Worm (Caenorhabditis elegans) whole organism, mixed stage, embryonic: ENCODE results near the gene dnj-8.

Source experiments
- M03D4.4 ChIP-seq: sonication (generic microtip); optimal IDR thresholded peaks from 2 replicates; lab custom pipeline; 2017; ENCODE audit warnings: mild to moderate bottlenecking, missing genetic modification characterization, missing compliant biosample characterization
- bed-3 ChIP-seq: fragments of 200-800 bp; sonication (Bioruptor generic); optimal IDR thresholded peaks from 3 replicates; lab custom pipeline; 2018; ENCODE audit warnings: mild to moderate bottlenecking, missing genetic modification characterization, moderate library complexity, missing compliant biosample characterization
- blmp-1 ChIP-seq: fragments of 150-350 bp; optimal IDR thresholded peaks from 2 replicates; lab custom pipeline; 2014; ENCODE audit warnings: missing biosample characterization, missing genetic modification characterization
- ceh-39 ChIP-seq: fragments of 150-350 bp; optimal IDR thresholded peaks from 2 replicates; lab custom pipeline; 2014; ENCODE audit warnings: missing biosample characterization, missing genetic modification characterization
- ceh-43 ChIP-seq: fragments of 200-800 bp; sonication (Bioruptor generic); optimal IDR thresholded peaks from 2 replicates; lab custom pipeline; 2018; ENCODE audit warnings: mild to moderate bottlenecking, missing genetic modification characterization, moderate library complexity, missing compliant biosample characterization
- ces-1 ChIP-seq: fragments of 150-350 bp; optimal IDR thresholded peaks from 2 replicates; lab custom pipeline; 2014; ENCODE audit warnings: missing biosample characterization, missing genetic modification reagents, missing genetic modification characterization
- cnd-1 ChIP-seq: fragments of 200-800 bp; sonication (Bioruptor generic); optimal IDR thresholded peaks from 2 replicates; lab custom pipeline; 2018; ENCODE audit warnings: mild to moderate bottlenecking, missing genetic modification characterization, missing compliant biosample characterization
- drap-1 ChIP-seq: fragments of 200-800 bp; sonication (Bioruptor generic); optimal IDR thresholded peaks from 3 replicates; lab custom pipeline; 2018; ENCODE audit warnings: mild to moderate bottlenecking, missing genetic modification characterization, missing compliant biosample characterization
- elt-1 ChIP-seq: sonication (generic microtip); optimal IDR thresholded peaks from 2 replicates; lab custom pipeline; 2017; ENCODE audit warnings: missing genetic modification characterization, mild to moderate bottlenecking, missing compliant biosample characterization, antibody characterized with exemption, moderate library complexity, borderline replicate concordance; ENCODE audit not compliant: insufficient read depth
- elt-3 ChIP-seq: fragments of 150-350 bp; optimal IDR thresholded peaks from 2 replicates; lab custom pipeline; 2014; ENCODE audit warnings: missing biosample characterization, missing genetic modification characterization
- flh-1 ChIP-seq: fragments of 200-800 bp; sonication (Bioruptor generic); optimal IDR thresholded peaks from 2 replicates; lab custom pipeline; 2018; ENCODE audit warnings: mild to moderate bottlenecking, missing genetic modification characterization, moderate library complexity, missing compliant biosample characterization
- ham-2 ChIP-seq: fragments of 200-800 bp; sonication (Bioruptor generic); optimal IDR thresholded peaks from 2 replicates; lab custom pipeline; 2018; ENCODE audit warnings: mild to moderate bottlenecking, missing genetic modification characterization, missing compliant biosample characterization
- hlh-1 ChIP-seq: fragments of 150-350 bp; optimal IDR thresholded peaks from 2 replicates; lab custom pipeline; 2014; ENCODE audit warnings: missing biosample characterization, missing genetic modification reagents, missing genetic modification characterization
- lin-13 ChIP-seq: fragments of 150-350 bp; optimal IDR thresholded peaks from 2 replicates; lab custom pipeline; 2014; ENCODE audit warnings: missing biosample characterization, missing genetic modification characterization
- lin-32 ChIP-seq: fragments of 200-800 bp; sonication (Bioruptor generic); optimal IDR thresholded peaks from 2 replicates; lab custom pipeline; 2018; ENCODE audit warnings: mild to moderate bottlenecking, missing genetic modification characterization, missing compliant biosample characterization
- lsy-2 ChIP-seq: fragments of 150-350 bp; optimal IDR thresholded peaks from 2 replicates; lab custom pipeline; 2014; ENCODE audit warnings: missing biosample characterization, missing genetic modification characterization
- mab-5 ChIP-seq: fragments of 150-350 bp; optimal IDR thresholded peaks from 2 replicates; lab custom pipeline; 2014; ENCODE audit warnings: missing biosample characterization, missing genetic modification characterization
- mep-1 ChIP-seq: fragments of 150-350 bp; optimal IDR thresholded peaks from 2 replicates; lab custom pipeline; 2017; ENCODE audit warnings: missing biosample characterization, missing genetic modification reagents, missing genetic modification characterization, inconsistent platforms
- mls-2 ChIP-seq: sonication (generic microtip); optimal IDR thresholded peaks from 2 replicates; lab custom pipeline; 2016; ENCODE audit warnings: mild to moderate bottlenecking, missing genetic modification characterization, moderate library complexity, missing compliant biosample characterization
- nhr-12 ChIP-seq: fragments of 150-350 bp; optimal IDR thresholded peaks from 2 replicates; lab custom pipeline; 2014; ENCODE audit warnings: missing biosample characterization, missing genetic modification characterization
- nhr-2 ChIP-seq: fragments of 150-350 bp; optimal IDR thresholded peaks from 2 replicates; lab custom pipeline; 2014; ENCODE audit warnings: missing biosample characterization, missing genetic modification characterization
- nhr-76 ChIP-seq: sonication (generic microtip); optimal IDR thresholded peaks from 2 replicates; lab custom pipeline; 2017; ENCODE audit warnings: missing biosample characterization, missing genetic modification characterization
- pha-4 ChIP-seq: fragments of 150-350 bp; optimal IDR thresholded peaks from 2 replicates; lab custom pipeline; 2018; ENCODE audit warnings: missing biosample characterization, missing genetic modification reagents, missing genetic modification characterization
- sem-2 ChIP-seq: fragments of 200-800 bp; sonication (Bioruptor generic); optimal IDR thresholded peaks from 2 replicates; lab custom pipeline; 2018; ENCODE audit warnings: mild to moderate bottlenecking, missing genetic modification characterization, missing compliant biosample characterization
- snpc-4 ChIP-seq: fragments of 150-350 bp; optimal IDR thresholded peaks from 2 replicates; lab custom pipeline; 2014; ENCODE audit warnings: missing biosample characterization, missing genetic modification characterization
- tbx-8 ChIP-seq: fragments of 200-800 bp; sonication (Bioruptor generic); optimal IDR thresholded peaks from 2 replicates; lab custom pipeline; 2018; ENCODE audit warnings: mild to moderate bottlenecking, missing genetic modification characterization, moderate library complexity, missing compliant biosample characterization
- unc-120 ChIP-seq: sonication (generic microtip); optimal IDR thresholded peaks from 2 replicates; lab custom pipeline; 2017; ENCODE audit warnings: missing genetic modification characterization, missing compliant biosample characterization; ENCODE audit not compliant: poor library complexity, severe bottlenecking
- unc-39 ChIP-seq: fragments of 150-350 bp; optimal IDR thresholded peaks from 2 replicates; lab custom pipeline; 2014; ENCODE audit warnings: missing biosample characterization, missing genetic modification characterization
- unc-62 ChIP-seq: fragments of 150-350 bp; optimal IDR thresholded peaks from 2 replicates; lab custom pipeline; 2014; ENCODE audit warnings: missing biosample characterization, missing genetic modification reagents, missing genetic modification characterization
- zip-8 ChIP-seq: fragments of 150-350 bp; optimal IDR thresholded peaks from 2 replicates; lab custom pipeline; 2014; ENCODE audit warnings: missing biosample characterization, missing genetic modification characterization
- ztf-11 ChIP-seq: fragments of 150-350 bp; optimal IDR thresholded peaks from 2 replicates; lab custom pipeline; 2014; ENCODE audit warnings: missing biosample characterization, missing genetic modification characterization

The dnj-8 gene

ce11 chrII:6587264-6587870, 10.5 kb downstream of the dnj-8 start, which contains the start of gene C56C10.7:
Gene C56C10.7, minus strand, starts transcription at chrII:6587575.
- TF ChIP-seq nhr-12 (no peak), snpc-4 (tag; lab: Kevin White, UChicago) (no peak), ztf-11 (tag; lab: Kevin White, UChicago) (no peak), mls-2 (tag; lab: Kevin White, UChicago) (no peak), cnd-1 (tag; lab: Kevin White, UChicago) (no peak), elt-1 (tag; lab: Kevin White, UChicago) (no peak)
- TF ChIP-seq, all 35 proteins: peak for 0

ce11 chrII:6582758-6583157, 15.1 kb downstream of the dnj-8 start, which contains the start of gene C56C10.4:
Gene C56C10.4, plus strand, starts transcription at chrII:6583058.
- TF ChIP-seq blmp-1 (tag; lab: Kevin White, UChicago) (no peak), nhr-12 (no peak), ceh-39 (tag; lab: Kevin White, UChicago) (no peak), ham-2 (GFP tag; lab: Kevin White, UChicago) (no peak), elt-1 (tag; lab: Kevin White, UChicago) (no peak), snpc-4 (tag; lab: Kevin White, UChicago) (no peak), ceh-43 (no peak)

ce11 chrII:6581236-6581635, 16.6 kb downstream of the dnj-8 start, which contains the start of gene C56C10.6:
Gene C56C10.6, minus strand, starts transcription at chrII:6581336.
- TF ChIP-seq unc-120 (tag; lab: Kevin White, UChicago) (no peak), zip-8 (no peak), sem-2 (GFP tag; lab: Kevin White, UChicago) (no peak), mep-1 (tag; lab: Kevin White, UChicago) (no peak), flh-1 (no peak), lsy-2 (tag; lab: Kevin White, UChicago) (no peak), nhr-76 (tag; lab: Kevin White, UChicago) (no peak), bed-3 (GFP tag; lab: Kevin White, UChicago) (no peak), ceh-39 (tag; lab: Kevin White, UChicago) (no peak), nhr-2 (tag; lab: Kevin White, UChicago) (no peak), hlh-1 (tag; lab: Kevin White, UChicago) (no peak), drap-1 (GFP tag; lab: Kevin White, UChicago) (no peak), unc-62 (GFP tag; lab: Kevin White, UChicago) (no peak), elt-3 (tag; lab: Kevin White, UChicago) (no peak), ces-1 (GFP tag; lab: Kevin White, UChicago) (no peak), unc-39 (no peak), elt-1 (tag; lab: Kevin White, UChicago) (no peak), lin-32 (GFP tag; lab: Kevin White, UChicago) (no peak), nhr-12 (no peak), cnd-1 (tag; lab: Kevin White, UChicago) (no peak)

ce11 chrII:6578378-6578777, 19.5 kb downstream of the dnj-8 start, which contains the start of gene sra-31:
Gene sra-31, minus strand, starts transcription at chrII:6578478.
- no peak for TF ChIP-seq tbx-8 (GFP tag; lab: Kevin White, UChicago)
- no peak for TF ChIP-seq hlh-1 (tag; lab: Kevin White, UChicago)
- no peak for TF ChIP-seq elt-1 (tag; lab: Kevin White, UChicago)
- no peak for TF ChIP-seq blmp-1 (tag; lab: Kevin White, UChicago)
- TF ChIP-seq ham-2 (GFP tag; lab: Kevin White, UChicago) = no peak
- no peak for TF ChIP-seq elt-3 (tag; lab: Kevin White, UChicago)
- no peak for TF ChIP-seq cnd-1 (tag; lab: Kevin White, UChicago)
- no peak for TF ChIP-seq unc-62 (GFP tag; lab: Kevin White, UChicago)
- no peak for TF ChIP-seq mep-1 (tag; lab: Kevin White, UChicago)
- TF ChIP-seq, all 35 proteins: peak for 0

- TF ChIP-seq elt-3 (tag; lab: Kevin White, UChicago) (no peak), pha-4 (no peak), drap-1 (GFP tag; lab: Kevin White, UChicago) (no peak), sem-2 (GFP tag; lab: Kevin White, UChicago) (no peak), lsy-2 (tag; lab: Kevin White, UChicago) (no peak), snpc-4 (tag; lab: Kevin White, UChicago) (no peak), zip-8 (no peak), mls-2 (tag; lab: Kevin White, UChicago) (no peak), lin-13 (tag; lab: Kevin White, UChicago) (no peak), ces-1 (GFP tag; lab: Kevin White, UChicago) (no peak), hlh-1 (tag; lab: Kevin White, UChicago) (no peak), mab-5 (tag; lab: Kevin White, UChicago) (no peak), M03D4.4 (tag; lab: Kevin White, UChicago) (no peak)
Observed at ce11 chrII:6575647-6576046, 22.2 kb downstream of the dnj-8 start, which contains the start of gene sra-29. Gene sra-29, minus strand, starts transcription at chrII:6575747.
